Fruit fly (Drosophila melanogaster) whole organism, pupa: Measurements from ENCODE around the gene Piezo.

Experiments
- CG10348 ChIP-seq: fragments of 200-800 bp; sonication (Bioruptor generic); IDR thresholded peaks from 2 replicates; pipeline ENCODE4 v1.3.6; 2022; ENCODE audit warnings: missing biosample characterization, missing genetic modification characterization
- CG12605 ChIP-seq: fragments of 200-800 bp; sonication (Bioruptor generic); IDR thresholded peaks from 2 replicates; pipeline ENCODE4 v1.3.6; 2022; ENCODE audit warnings: missing biosample characterization, missing genetic modification characterization
- CG13204 ChIP-seq: fragments of 200-800 bp; sonication (Bioruptor generic); optimal IDR thresholded peaks from 2 replicates; lab custom pipeline; 2018; ENCODE audit warnings: missing biosample characterization, mild to moderate bottlenecking, missing genetic modification characterization, moderate library complexity
- CG14655 ChIP-seq: fragments of 200-800 bp; sonication (Bioruptor generic); optimal IDR thresholded peaks from 3 replicates; lab custom pipeline; 2017; ENCODE audit warnings: mild to moderate bottlenecking, missing biosample characterization, missing genetic modification reagents, missing genetic modification characterization
- CG15710 ChIP-seq: fragments of 200-800 bp; sonication (Bioruptor generic); optimal IDR thresholded peaks from 2 replicates; lab custom pipeline; 2018; ENCODE audit warnings: missing biosample characterization, mild to moderate bottlenecking, missing genetic modification characterization, moderate library complexity
- CG17806 ChIP-seq: fragments of 200-800 bp; sonication (Bioruptor generic); optimal IDR thresholded peaks from 2 replicates; lab custom pipeline; 2018; ENCODE audit warnings: missing biosample characterization, mild to moderate bottlenecking, missing genetic modification characterization, moderate library complexity
- CG32121 ChIP-seq: fragments of 200-800 bp; sonication (Bioruptor generic); IDR thresholded peaks from 2 replicates; pipeline ENCODE4 v1.3.6; 2022; ENCODE audit warnings: missing biosample characterization, missing genetic modification characterization
- CG34367 ChIP-seq: fragments of 200-800 bp; sonication (Bioruptor generic); optimal IDR thresholded peaks from 2 replicates; lab custom pipeline; 2018; ENCODE audit warnings: missing biosample characterization, mild to moderate bottlenecking, missing genetic modification characterization
- CG4496 ChIP-seq: fragments of 200-800 bp; sonication (Bioruptor generic); IDR thresholded peaks from 3 replicates; pipeline ENCODE4 v1.3.6; 2022; ENCODE audit warnings: missing biosample characterization, missing genetic modification characterization
- CG8159 ChIP-seq: fragments of 200-800 bp; sonication (Bioruptor generic); optimal IDR thresholded peaks from 3 replicates; lab custom pipeline; 2018; ENCODE audit warnings: missing biosample characterization, mild to moderate bottlenecking, missing genetic modification characterization, moderate library complexity
- CG8301 ChIP-seq: fragments of 200-800 bp; sonication (Bioruptor generic); optimal IDR thresholded peaks from 2 replicates; lab custom pipeline; 2018; ENCODE audit warnings: missing biosample characterization, mild to moderate bottlenecking, missing genetic modification characterization
- CG9948 ChIP-seq: fragments of 200-800 bp; sonication (Bioruptor generic); optimal IDR thresholded peaks from 2 replicates; lab custom pipeline; 2018; ENCODE audit warnings: missing biosample characterization, mild to moderate bottlenecking, missing genetic modification characterization, moderate library complexity
- D1 ChIP-seq: fragments of 200-800 bp; sonication (Bioruptor generic); optimal IDR thresholded peaks from 2 replicates; lab custom pipeline; 2018; ENCODE audit warnings: missing biosample characterization, mild to moderate bottlenecking, missing genetic modification characterization, moderate library complexity
- EcR ChIP-seq: fragments of 200-800 bp; sonication (Bioruptor generic); optimal IDR thresholded peaks from 3 replicates; lab custom pipeline; 2019; ENCODE audit warnings: missing biosample characterization, missing genetic modification characterization, mild to moderate bottlenecking, moderate library complexity, missing genetic modification reagents
- Ets98B ChIP-seq: fragments of 200-800 bp; sonication (Bioruptor generic); IDR thresholded peaks from 2 replicates; pipeline ENCODE4 v1.3.6; 2022; ENCODE audit warnings: missing biosample characterization, missing genetic modification characterization
- Pif1A ChIP-seq: fragments of 200-800 bp; sonication (Bioruptor generic); optimal IDR thresholded peaks from 3 replicates; lab custom pipeline; 2016; ENCODE audit warnings: missing biosample characterization, missing genetic modification characterization
- Pif1B ChIP-seq: fragments of 200-800 bp; sonication (Bioruptor generic); optimal IDR thresholded peaks from 3 replicates; lab custom pipeline; 2016; ENCODE audit warnings: missing biosample characterization, missing genetic modification characterization
- Snoo ChIP-seq: fragments of 200-800 bp; sonication (Bioruptor generic); optimal IDR thresholded peaks from 3 replicates; lab custom pipeline; 2017; ENCODE audit warnings: missing biosample characterization, mild to moderate bottlenecking, missing genetic modification characterization, inconsistent platforms
- fd96Ca ChIP-seq: fragments of 200-800 bp; sonication (Bioruptor generic); IDR thresholded peaks from 3 replicates; pipeline ENCODE4 v1.3.6; 2022; ENCODE audit warnings: missing biosample characterization, missing genetic modification characterization
- gl ChIP-seq: fragments of 200-800 bp; sonication (Bioruptor generic); optimal IDR thresholded peaks from 2 replicates; lab custom pipeline; 2018; ENCODE audit warnings: missing biosample characterization, mild to moderate bottlenecking, missing genetic modification characterization
- rn ChIP-seq: fragments of 200-800 bp; sonication (Bioruptor generic); IDR thresholded peaks from 2 replicates; pipeline ENCODE4 v1.3.6; 2022; ENCODE audit warnings: missing biosample characterization, missing genetic modification characterization

Piezo gene

DNA sequence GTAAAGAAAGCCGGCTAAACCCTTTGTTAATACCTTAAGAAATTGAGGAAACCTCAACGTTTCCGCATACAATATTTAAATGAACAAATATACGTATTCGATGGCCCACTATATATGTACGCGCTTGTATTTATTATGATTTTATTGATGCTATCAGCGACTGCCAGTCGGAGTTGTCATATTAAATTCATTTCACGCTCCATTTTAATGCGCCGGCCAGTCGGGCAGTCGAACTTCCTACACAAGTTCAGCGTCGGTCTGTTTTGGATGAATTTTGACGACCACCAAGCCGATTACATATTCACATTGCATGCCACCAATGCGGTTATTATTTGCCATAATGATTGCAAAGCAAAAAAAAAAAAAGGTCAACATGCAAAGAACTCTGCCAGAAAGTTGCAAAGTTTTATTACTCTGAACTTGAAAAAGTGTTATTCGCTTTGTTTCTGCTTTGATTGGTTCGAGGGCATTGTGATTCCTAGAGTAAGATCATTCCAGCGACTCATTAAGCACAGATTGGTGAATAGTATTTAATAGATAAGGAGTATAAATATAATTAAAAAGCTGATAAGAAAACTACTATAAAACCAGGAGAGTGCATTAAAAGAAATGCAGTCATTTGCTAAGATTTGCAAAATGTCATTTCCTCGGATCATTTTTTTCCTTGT, 15.7 kb upstream of the Piezo start, which contains the start of gene CG31606:
Gene CG31606 (plus strand): TSS at position 618 of the 668 bp plus-strand sequence.
- TF ChIP-seq CG8301 (tag; lab: Kevin White, UChicago) (peak; percentile 26), CG12605 (no peak), EcR (GFP tag; lab: Kevin White, UChicago) (peak; percentile 50), CG14655 (GFP tag; lab: Kevin White, UChicago) (peak; percentile 42), Ets98B (GFP tag; lab: Robert Waterston, UW) (no peak)

DNA sequence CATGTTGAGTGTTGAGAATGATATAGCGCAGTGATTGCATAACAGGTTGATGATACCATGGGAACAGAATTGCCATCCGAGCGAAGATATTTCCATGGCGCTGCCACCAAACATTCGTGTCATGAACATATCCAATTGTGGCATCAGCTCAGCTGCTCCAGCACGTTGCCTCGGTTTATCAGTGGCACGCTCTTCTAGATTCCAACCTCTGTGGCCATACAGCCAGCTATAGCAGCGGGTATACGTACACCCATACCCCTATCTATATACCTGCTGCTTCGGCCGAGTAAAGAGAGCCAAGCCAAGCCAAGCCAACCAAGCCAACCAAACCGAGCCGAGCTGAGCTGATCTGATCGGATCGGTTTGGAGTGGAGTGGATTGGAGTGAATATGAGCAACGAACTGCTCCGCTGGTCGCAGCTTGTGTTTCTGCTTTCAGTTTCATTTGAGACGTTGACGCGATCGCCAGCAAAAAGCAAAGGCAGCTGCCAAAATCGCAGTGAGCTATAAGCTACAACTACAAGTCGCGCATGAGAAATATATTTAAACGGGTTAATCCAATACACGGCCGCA, 14.3 kb upstream of the Piezo start:
- TF ChIP-seq gl (tag; lab: Kevin White, UChicago) (no peak), CG15710 (no peak), EcR (GFP tag; lab: Kevin White, UChicago) (peak; percentile 39), CG9948 (tag; lab: Kevin White, UChicago) (no peak), CG8159 (tag; lab: Kevin White, UChicago) (no peak), CG14655 (GFP tag; lab: Kevin White, UChicago) (peak; percentile 21), Pif1A (GFP tag; lab: Kevin White, UChicago) (peak; percentile 18), CG17806 (tag; lab: Kevin White, UChicago) (no peak)

DNA sequence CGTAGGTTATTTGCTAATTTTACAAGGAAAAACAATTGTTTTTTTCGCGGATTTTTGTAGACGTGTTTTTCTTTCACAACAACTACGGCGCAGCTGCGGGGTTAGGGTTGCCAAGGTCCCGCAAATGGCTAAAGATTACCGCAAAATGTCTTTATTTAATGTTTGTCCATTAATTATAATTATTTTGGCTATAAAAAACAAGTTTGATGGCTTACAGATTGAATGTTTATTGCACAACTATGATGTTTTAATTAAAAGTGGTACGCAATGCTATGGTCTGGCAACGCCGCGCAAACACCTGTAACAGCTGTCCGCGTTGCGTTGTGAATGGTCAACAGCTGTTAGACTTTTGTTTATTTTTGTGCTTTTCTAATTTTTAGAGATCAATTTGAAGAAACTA, 6.2 kb upstream of the Piezo start:
- TF ChIP-seq CG34367 (peak; percentile 30), CG13204 (GFP tag; lab: Kevin White, UChicago) (no peak), D1 (tag; lab: Kevin White, UChicago) (no peak), CG32121 (GFP tag; lab: Robert Waterston, UW) (peak; percentile 77), CG12605 (peak; percentile 68; the same call in 1 of the 2 replicates), rn (GFP tag; lab: Robert Waterston, UW) (0 out of 2 replicates have a peak, but pooled peaks have one; percentile 43), fd96Ca (peak; percentile 73), CG10348 (GFP tag; lab: Robert Waterston, UW) (no peak), CG8301 (tag; lab: Kevin White, UChicago) (peak; percentile 59), Snoo (peak; percentile 47), gl (tag; lab: Kevin White, UChicago) (peak; percentile 12), CG14655 (GFP tag; lab: Kevin White, UChicago) (peak; percentile 65), CG9948 (tag; lab: Kevin White, UChicago) (peak; percentile 39), Pif1B (GFP tag; lab: Kevin White, UChicago) (peak; percentile 49), EcR (GFP tag; lab: Kevin White, UChicago) (no peak), Pif1A (GFP tag; lab: Kevin White, UChicago) (peak; percentile 63), CG4496 (GFP tag; lab: Robert Waterston, UW) (peak; percentile 81), CG15710 (peak; percentile 52), CG8159 (tag; lab: Kevin White, UChicago) (peak; percentile 54), Ets98B (GFP tag; lab: Robert Waterston, UW) (peak; percentile 64; the same call in 1 of the 2 replicates), CG17806 (tag; lab: Kevin White, UChicago) (peak; percentile 57)

DNA sequence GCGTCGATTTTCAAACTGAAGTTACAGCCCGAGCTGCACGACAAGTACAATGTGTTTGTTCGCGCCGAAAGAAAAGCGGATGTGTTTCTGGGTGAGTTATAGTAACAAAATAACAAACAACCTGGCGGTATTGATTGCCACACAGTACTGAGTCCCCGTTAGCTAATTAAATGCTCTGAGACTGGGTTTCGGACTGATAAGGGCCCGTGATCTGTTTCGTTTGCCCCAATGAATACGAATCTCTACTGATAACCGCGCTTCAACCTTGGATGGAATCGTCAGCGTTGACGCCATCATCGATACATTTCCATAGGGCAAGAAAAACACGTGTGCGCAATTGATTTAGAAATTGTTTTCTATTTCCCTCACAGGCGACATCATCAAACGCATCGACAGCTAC, 5.7 kb upstream of the Piezo start:
- no peak for TF ChIP-seq CG13204 (GFP tag; lab: Kevin White, UChicago)

DNA sequence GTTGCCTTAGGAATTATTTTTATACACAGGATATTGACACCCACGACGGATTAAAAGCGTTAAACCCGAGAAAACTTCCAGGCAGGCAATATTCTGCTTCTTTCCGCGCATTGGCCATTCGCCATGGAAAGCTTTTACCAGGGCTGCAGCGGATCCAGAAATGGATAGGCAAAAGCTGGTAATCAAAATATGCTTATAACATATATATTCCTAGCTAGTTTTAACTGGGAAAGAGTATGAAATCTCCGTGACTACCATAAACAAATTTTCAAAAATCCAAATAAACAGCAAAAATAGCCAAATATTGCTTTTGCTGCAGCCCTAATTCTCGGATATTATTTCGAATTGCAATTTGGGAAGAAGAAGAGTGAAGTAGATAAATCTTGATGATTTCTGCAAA, 3.4 kb upstream of the Piezo start, which contains the start of the genes PAPLA1 and Rbsn-5:
Gene PAPLA1 (minus strand): TSS at position 141 of the 400 bp plus-strand sequence.
Gene Rbsn-5 (plus strand): TSS at position 335 of the 400 bp plus-strand sequence.
- TF ChIP-seq D1 (tag; lab: Kevin White, UChicago), result peak; percentile 72
- peak; percentile 88 for TF ChIP-seq Pif1B (GFP tag; lab: Kevin White, UChicago)
- peak; percentile 68 for TF ChIP-seq EcR (GFP tag; lab: Kevin White, UChicago)
- peak; percentile 90 for TF ChIP-seq CG8301 (tag; lab: Kevin White, UChicago)
- TF ChIP-seq CG4496 (GFP tag; lab: Robert Waterston, UW), result peak; percentile 89
- peak; percentile 90 for TF ChIP-seq Snoo
- peak; percentile 75 for TF ChIP-seq gl (tag; lab: Kevin White, UChicago)
- peak; percentile 59 for TF ChIP-seq CG13204 (GFP tag; lab: Kevin White, UChicago)
- peak; percentile 87 for TF ChIP-seq CG34367
- peak; percentile 92 for TF ChIP-seq rn (GFP tag; lab: Robert Waterston, UW)
- peak; percentile 76 for TF ChIP-seq CG12605
- TF ChIP-seq CG17806 (tag; lab: Kevin White, UChicago), result peak; percentile 94
- TF ChIP-seq fd96Ca, result peak; percentile 92
- peak; percentile 92 for TF ChIP-seq CG8159 (tag; lab: Kevin White, UChicago)
- peak; percentile 94 for TF ChIP-seq Pif1A (GFP tag; lab: Kevin White, UChicago)
- peak; percentile 91 for TF ChIP-seq CG9948 (tag; lab: Kevin White, UChicago)
- peak; percentile 80 for TF ChIP-seq CG32121 (GFP tag; lab: Robert Waterston, UW)
- TF ChIP-seq CG14655 (GFP tag; lab: Kevin White, UChicago), result peak; percentile 89
- peak; percentile 90 for TF ChIP-seq CG15710
- peak; percentile 87 for TF ChIP-seq Ets98B (GFP tag; lab: Robert Waterston, UW)
- peak; percentile 69; the same call in 1 of the 2 replicates for TF ChIP-seq CG10348 (GFP tag; lab: Robert Waterston, UW)

DNA sequence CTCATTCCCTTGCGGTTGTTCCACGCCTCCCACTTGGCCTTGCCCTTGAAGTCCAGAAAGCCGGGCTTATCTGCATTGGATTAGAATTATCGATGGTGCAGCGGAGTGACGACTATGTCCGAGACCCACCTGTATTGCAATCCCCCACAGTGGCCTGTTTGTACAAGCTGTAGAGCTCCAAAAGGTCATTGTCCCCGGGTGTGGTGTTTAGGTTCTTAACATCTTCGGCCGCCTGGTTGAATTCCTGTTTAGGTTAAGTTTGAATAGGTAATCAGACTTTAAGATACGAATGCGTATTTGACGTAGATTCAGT, 923 bp upstream of the Piezo start:
- TF ChIP-seq EcR (GFP tag; lab: Kevin White, UChicago) (peak; percentile 99), gl (tag; lab: Kevin White, UChicago) (no peak), Pif1A (GFP tag; lab: Kevin White, UChicago) (no peak), Ets98B (GFP tag; lab: Robert Waterston, UW) (no peak)
